Worm (Caenorhabditis elegans): ENCODE measurements around the gene T07G12.3.

The T07G12.3 gene

DNA sequence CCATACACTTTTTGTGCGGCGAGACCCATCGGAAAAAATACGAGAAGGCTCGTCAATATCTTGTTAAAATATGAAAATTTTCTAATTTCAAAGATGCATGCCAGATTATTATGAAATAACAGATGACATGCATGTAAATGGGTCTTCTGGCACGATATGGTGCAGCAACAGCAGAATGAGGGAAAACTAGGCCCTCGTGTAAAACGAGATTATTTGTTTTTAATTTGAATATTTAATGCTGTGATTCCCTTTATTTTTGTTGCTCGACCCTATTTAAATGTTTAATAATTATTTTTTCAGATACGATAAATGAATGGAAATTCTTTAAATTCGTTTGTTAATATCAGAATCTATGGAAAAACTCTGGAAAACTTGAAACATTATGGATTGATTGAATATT, 27.9 kb downstream of the T07G12.3 start, which contains the start of gene him-8:
Gene him-8 (plus strand): TSS at position 301 of the 400 bp plus-strand sequence.
- no peak for TF ChIP-seq mls-2 (tag; optimal IDR thresholded peaks at IDR 0.05)
- TF ChIP-seq unc-120 (tag; optimal IDR thresholded peaks at IDR 0.05; ENCODE audit: poor library complexity, severe bottlenecking) = no peak
- TF ChIP-seq ceh-83 (GFP tag; optimal IDR thresholded peaks at IDR 0.05) = no peak

DNA sequence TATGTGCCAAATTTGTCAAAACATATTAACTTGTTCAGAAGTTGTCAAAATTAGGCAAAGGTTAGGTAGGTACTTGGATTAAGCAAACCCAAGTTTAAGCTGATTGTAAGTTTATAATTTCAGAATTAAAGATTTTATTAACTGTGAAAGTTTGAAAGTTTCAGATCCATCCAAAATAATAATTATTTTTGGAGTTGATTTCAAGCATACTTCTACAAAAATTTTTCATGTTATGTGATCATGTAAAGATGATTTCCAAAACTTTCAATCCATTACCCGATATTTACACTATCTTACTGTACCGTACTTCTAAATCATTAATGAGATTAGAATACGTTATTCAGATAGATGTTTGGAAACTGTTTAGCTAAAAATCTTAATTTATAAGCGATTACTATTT, 30.9 kb downstream of the T07G12.3 start:
- TF ChIP-seq ceh-83 (GFP tag; optimal IDR thresholded peaks at IDR 0.05) (no peak), ceh-39 (tag; optimal IDR thresholded peaks at IDR 0.05) (no peak), lin-32 (GFP tag; optimal IDR thresholded peaks at IDR 0.05) (no peak), hlh-1 (tag; optimal IDR thresholded peaks at IDR 0.05) (no peak), snpc-4 (tag; optimal IDR thresholded peaks at IDR 0.05) (no peak), nhr-237 (tag; optimal IDR thresholded peaks at IDR 0.05) (no peak), lin-13 (tag; optimal IDR thresholded peaks at IDR 0.05) (no peak)

DNA sequence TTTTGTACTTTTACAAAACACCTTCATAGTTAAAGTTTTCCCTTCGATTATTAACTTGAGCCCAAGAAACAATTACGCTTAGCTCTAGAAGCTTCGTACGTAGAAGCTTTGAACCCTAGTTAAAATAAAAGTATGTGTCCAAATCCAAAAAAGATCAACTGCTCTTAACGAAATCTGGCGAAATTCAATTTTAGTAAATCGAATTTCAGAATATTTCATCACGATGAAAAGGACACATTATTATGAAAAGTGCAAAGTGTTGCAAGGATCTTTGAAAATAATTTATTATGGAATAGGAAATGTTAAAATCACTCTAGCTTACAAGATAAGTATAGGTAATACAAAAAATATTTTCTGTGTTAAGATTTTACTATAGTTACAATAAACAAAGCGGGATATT, 31.5 kb downstream of the T07G12.3 start:
- TF ChIP-seq mep-1 (tag; optimal IDR thresholded peaks at IDR 0.05) (no peak), ces-1 (GFP tag; optimal IDR thresholded peaks at IDR 0.05) (peak; percentile 67), elt-1 (tag; optimal IDR thresholded peaks at IDR 0.05; ENCODE audit: borderline replicate concordance, insufficient read depth) (no peak), lin-32 (GFP tag; optimal IDR thresholded peaks at IDR 0.05) (no peak)

DNA sequence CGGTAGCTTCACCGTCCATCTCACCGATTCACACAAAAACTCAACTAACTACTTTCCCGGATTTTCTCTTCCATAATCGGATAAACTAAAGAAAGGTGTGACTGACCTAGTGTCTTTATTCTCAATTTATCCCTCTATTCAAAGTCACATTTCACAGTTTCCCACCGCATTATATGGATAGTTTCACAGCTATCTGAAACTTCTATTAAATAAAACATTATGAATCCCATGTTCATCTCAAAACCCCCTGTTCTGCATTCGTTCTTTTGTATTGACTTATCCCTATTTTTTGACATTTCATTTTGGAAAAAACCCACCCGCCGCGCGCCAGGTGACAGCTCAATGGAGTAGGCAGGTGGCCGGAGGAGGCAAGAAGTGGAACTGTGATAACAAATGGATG, 34.1 kb downstream of the T07G12.3 start:
- TF ChIP-seq sem-2 (GFP tag; optimal IDR thresholded peaks at IDR 0.05) (no peak), snpc-4 (tag; optimal IDR thresholded peaks at IDR 0.05) (no peak), nhr-28 (tag; optimal IDR thresholded peaks at IDR 0.05) (no peak), hlh-1 (tag; optimal IDR thresholded peaks at IDR 0.05) (no peak), ceh-43 (GFP tag; optimal IDR thresholded peaks at IDR 0.05) (no peak), elt-3 (tag; optimal IDR thresholded peaks at IDR 0.05) (no peak), ztf-11 (tag; optimal IDR thresholded peaks at IDR 0.05) (no peak), unc-62 (GFP tag; optimal IDR thresholded peaks at IDR 0.05) (no peak), flh-1 (GFP tag; optimal IDR thresholded peaks at IDR 0.05) (no peak), sptf-1 (tag; optimal IDR thresholded peaks at IDR 0.05) (no peak), ces-1 (GFP tag; optimal IDR thresholded peaks at IDR 0.05) (no peak), zip-8 (tag; optimal IDR thresholded peaks at IDR 0.05) (no peak), mep-1 (tag; optimal IDR thresholded peaks at IDR 0.05) (no peak), bed-3 (GFP tag; optimal IDR thresholded peaks at IDR 0.05) (no peak), M03D4.4 (tag; optimal IDR thresholded peaks at IDR 0.05) (no peak), mab-5 (tag; optimal IDR thresholded peaks at IDR 0.05) (no peak)

DNA sequence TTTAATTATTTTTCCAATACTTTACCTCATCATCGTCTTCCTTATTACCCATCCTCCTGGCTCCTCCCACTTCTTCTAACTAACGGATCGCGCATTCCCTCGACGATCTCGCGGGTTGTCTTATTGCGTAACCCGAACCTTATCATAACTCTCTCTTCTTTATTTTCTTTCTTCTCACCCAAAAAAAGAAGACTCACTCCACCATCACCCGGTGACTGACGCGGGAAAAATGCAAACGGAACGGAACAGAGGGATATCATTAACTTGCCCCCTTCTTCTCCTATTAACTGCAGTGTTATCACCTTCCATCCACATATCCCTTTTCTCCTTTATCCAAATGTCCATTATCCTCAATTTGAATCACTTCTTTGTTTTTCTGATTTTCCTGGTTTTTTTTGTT, 36.3 kb downstream of the T07G12.3 start:
- TF ChIP-seq blmp-1 (tag; optimal IDR thresholded peaks at IDR 0.05) = peak; percentile 4
- TF ChIP-seq elt-3 (tag; optimal IDR thresholded peaks at IDR 0.05) = peak; percentile 41
- no peak for TF ChIP-seq sptf-1 (tag; optimal IDR thresholded peaks at IDR 0.05)
- TF ChIP-seq zip-8 (tag; optimal IDR thresholded peaks at IDR 0.05) = peak; percentile 37
- no peak for TF ChIP-seq flh-1 (GFP tag; optimal IDR thresholded peaks at IDR 0.05)
- TF ChIP-seq nhr-28 (tag; optimal IDR thresholded peaks at IDR 0.05) = no peak
- TF ChIP-seq nhr-12 (tag; optimal IDR thresholded peaks at IDR 0.05) = no peak
- no peak for TF ChIP-seq bed-3 (GFP tag; optimal IDR thresholded peaks at IDR 0.05)
- TF ChIP-seq ztf-11 (tag; optimal IDR thresholded peaks at IDR 0.05) = no peak
- no peak for TF ChIP-seq ceh-43 (GFP tag; optimal IDR thresholded peaks at IDR 0.05)
- TF ChIP-seq lin-32 (GFP tag; optimal IDR thresholded peaks at IDR 0.05) = no peak
- TF ChIP-seq ceh-39 (tag; optimal IDR thresholded peaks at IDR 0.05) = no peak
- no peak for TF ChIP-seq nhr-2 (tag; optimal IDR thresholded peaks at IDR 0.05)

DNA sequence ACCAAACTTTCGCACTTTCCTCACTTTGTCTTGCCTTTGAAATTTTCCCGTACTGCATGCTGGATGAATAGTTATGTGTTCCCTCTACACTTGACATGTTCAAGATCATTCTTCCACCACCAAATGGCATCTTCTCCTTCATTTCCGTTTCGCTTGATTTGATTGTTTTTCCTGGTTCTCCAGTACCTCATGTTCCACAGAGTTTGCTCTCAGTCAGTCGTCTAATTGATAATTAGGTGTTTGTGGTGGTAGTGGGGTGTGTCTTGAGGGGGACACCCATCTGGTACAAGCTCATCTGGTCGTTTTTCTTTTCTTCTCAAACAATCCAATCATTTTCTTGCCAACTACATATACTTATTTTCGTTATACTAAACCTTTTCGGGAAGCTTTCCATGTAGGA, 37.3 kb downstream of the T07G12.3 start:
- TF ChIP-seq nhr-2 (tag; optimal IDR thresholded peaks at IDR 0.05) (no peak), ces-1 (GFP tag; optimal IDR thresholded peaks at IDR 0.05) (peak; percentile 94)

DNA sequence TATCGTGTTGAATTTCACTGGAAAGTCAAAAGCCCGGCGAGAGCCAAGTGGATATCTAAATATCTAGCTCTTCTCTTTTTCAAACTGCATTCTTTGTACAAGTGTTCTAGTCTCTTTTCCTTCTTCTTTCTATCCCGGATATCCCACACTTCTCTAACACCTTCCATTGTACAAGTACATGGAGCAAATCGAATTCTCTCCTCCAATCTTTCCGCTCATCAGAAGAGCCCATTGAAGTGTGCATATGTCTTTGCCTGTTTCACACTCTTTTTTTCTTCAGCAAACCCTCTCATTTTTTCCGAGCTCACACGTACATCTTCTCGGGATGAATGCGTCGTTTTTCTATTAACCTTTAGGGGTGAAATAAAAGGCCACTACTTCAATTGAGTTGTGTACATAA, 39.7 kb downstream of the T07G12.3 start:
- TF ChIP-seq ces-1 (GFP tag; optimal IDR thresholded peaks at IDR 0.05) = peak; percentile 72
- TF ChIP-seq nhr-76 (tag; optimal IDR thresholded peaks at IDR 0.05) = no peak

Data from whole organism, mixed stage, embryonic.